Worm (Caenorhabditis elegans): Measurements from ENCODE around the gene W01A11.1.

Gene W01A11.1

DNA sequence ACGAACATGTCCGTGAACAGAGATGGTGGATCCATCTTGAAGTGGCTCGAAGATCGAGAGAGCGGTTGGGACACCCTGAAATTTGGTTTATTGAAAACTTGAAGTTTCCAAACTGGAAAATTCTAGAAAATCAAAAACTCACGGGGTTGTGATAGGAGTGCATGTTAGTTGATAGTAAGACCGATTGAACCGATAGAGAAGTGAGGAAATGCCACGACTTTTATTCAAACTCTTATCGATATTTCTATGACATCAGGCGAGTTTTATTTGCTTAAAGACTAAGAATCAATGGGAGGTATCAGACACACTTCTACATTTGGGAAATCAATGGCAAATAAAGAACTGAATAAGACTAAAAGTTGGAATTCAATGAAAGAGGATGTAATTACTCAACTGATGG lies 10.2 kb upstream of the W01A11.1 start, which contains the start of gene lec-10 (continued):
- TF ChIP-seq grh-1 (GFP tag; IDR thresholded peaks at IDR 0.05) (no peak), nhr-85 (tag) (no peak), pag-3 (tag; optimal IDR thresholded peaks at IDR 0.05; ENCODE audit: borderline replicate concordance, insufficient read depth) (no peak)

DNA sequence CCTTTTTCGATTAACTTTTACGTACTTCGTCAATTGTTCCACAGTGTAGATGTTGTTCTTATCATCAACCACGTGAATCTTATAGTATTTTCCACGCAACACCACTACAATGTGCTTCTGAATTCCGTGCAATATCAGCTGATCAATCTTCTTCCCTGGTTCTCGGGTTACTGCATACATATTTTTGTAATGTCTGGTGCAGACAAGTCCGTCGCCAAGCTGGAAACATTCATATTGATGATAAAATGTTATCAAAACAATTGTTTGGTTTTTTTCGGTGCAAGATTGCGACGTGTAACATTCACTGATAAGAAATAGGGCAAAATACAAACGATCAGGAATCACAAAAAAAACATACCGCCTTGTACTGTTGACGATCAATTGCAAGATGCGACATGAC lies 6.5 kb upstream of the W01A11.1 start:
- TF ChIP-seq C34B4.2 (tag; optimal IDR thresholded peaks at IDR 0.05) (no peak), snu-23 (GFP tag; optimal IDR thresholded peaks at IDR 0.05) (no peak), pag-3 (tag; optimal IDR thresholded peaks at IDR 0.05; ENCODE audit: borderline replicate concordance, insufficient read depth) (no peak), pqm-1 (tag; optimal IDR thresholded peaks at IDR 0.05) (no peak), elt-2 (tag; optimal IDR thresholded peaks at IDR 0.05) (peak; percentile 67), mdl-1 (tag; optimal IDR thresholded peaks at IDR 0.05) (no peak), ceh-63 (GFP tag; optimal IDR thresholded peaks at IDR 0.05) (no peak), dsc-1 (tag; optimal IDR thresholded peaks at IDR 0.05) (no peak), nhr-20 (tag; optimal IDR thresholded peaks at IDR 0.05) (no peak), elt-3 (tag; optimal IDR thresholded peaks at IDR 0.05) (no peak), lsy-2 (tag; optimal IDR thresholded peaks at IDR 0.05) (no peak), lin-35 (GFP tag; optimal IDR thresholded peaks at IDR 0.05) (peak in 1 of 2 experiments; percentile 8), zip-4 (GFP tag; optimal IDR thresholded peaks at IDR 0.05) (no peak)

DNA sequence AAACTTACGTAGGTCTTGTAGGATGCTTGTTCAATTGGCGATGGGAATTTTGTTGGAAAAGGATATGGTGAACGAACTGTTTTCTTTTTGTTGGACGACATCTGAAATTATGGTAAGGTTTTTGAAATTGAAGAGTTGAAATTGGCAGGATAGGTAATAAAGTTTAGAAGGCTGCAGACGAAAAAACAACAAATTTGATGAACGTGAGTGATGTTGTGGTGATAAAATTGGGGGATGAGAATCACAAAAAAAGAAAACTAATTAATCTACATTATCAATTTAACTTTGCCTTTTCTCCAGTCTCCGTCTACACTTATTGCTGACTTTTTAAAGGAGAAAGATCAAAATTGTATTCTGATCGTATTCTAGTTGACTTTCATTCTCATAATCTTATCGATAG lies 5.2 kb upstream of the W01A11.1 start, which contains the start of gene cpt-6:
Gene cpt-6, minus strand, starts transcription at position 101 of the 400 bp plus-strand sequence.
- TF ChIP-seq unc-98 (GFP tag; IDR thresholded peaks at IDR 0.05): no peak
- peak; percentile 65 for TF ChIP-seq nhr-85 (tag)

DNA sequence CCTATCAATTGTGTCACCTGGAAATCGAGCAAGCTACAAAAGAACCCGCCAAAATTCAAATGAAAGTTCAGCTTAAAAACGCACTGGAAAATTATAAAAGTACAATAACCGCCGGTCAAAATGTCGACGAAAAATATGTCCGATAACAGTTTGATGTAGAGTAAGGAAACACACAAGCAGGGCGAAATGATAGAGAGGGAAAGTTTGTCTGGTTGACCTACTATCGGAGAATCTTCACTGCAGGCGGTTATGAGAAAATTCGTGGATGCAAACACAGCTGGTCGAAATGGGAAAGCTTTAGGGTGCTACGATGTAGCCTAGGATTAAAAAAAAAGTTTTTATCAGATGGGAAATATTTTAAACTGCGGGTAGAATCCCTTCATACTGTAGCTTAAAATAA lies 3.7 kb upstream of the W01A11.1 start:
- TF ChIP-seq blmp-1 (tag; optimal IDR thresholded peaks at IDR 0.05) (peak; percentile 94), lin-13 (GFP tag; optimal IDR thresholded peaks at IDR 0.05) (no peak)

DNA sequence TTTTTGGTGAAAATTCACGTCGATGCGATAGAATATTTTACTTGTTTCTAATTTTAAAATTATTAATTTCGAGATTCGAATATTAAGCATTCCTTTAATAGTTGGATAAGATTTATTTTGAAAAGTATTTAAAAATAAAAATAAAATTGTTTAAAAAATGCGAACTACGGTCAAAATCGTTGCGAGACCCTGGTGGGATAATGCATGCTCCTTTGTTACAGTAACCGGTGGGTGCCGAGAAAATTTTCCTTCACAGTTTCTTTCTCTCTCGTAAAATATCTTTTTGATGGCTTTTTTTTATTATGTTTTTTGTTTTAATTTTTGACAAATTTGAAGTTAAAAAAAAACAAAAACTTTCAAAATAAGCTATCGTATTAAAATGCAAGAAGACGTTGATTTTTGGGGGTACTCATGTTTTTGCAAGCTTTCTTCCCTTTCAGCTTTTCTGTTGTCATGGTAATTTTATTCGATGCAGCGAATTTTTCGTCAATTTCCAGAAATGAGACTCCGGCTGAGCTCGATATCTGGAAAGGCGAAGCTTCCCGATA lies 2.3 kb upstream of the W01A11.1 start, which contains the start of gene dgtr-1:
Gene dgtr-1, plus strand, starts transcription at position 498 of the 548 bp plus-strand sequence.
- TF ChIP-seq lsy-2 (tag; optimal IDR thresholded peaks at IDR 0.05): no peak
- TF ChIP-seq elt-2 (tag; optimal IDR thresholded peaks at IDR 0.05): no peak
- no peak for TF ChIP-seq ceh-63 (GFP tag; optimal IDR thresholded peaks at IDR 0.05)
- no peak for TF ChIP-seq unc-86 (tag; optimal IDR thresholded peaks at IDR 0.05)
- no peak for TF ChIP-seq ztf-11 (tag; optimal IDR thresholded peaks at IDR 0.05)

DNA sequence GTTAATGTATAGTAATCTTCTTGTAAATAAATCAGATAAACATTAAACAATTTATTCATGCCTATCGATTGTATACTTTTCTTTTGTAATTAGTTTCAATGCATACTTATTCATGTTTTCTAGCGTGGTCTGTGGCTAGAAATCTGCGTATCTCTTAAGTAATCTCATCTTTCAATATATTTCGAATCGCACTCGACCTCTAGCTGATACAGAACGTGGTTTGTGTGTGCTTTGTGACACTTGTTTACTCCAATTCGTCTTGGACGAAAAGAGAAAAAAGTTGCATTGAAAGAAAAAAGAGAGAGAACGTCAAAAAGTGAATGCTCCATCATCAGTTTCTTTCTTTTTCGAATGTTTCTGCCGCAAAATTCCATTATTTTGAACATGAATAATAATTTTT lies 583 bp upstream of the W01A11.1 start:
- TF ChIP-seq lin-14 (GFP tag; optimal IDR thresholded peaks at IDR 0.05) (peak; percentile 11), pag-3 (tag; optimal IDR thresholded peaks at IDR 0.05; ENCODE audit: borderline replicate concordance, insufficient read depth) (no peak)

DNA sequence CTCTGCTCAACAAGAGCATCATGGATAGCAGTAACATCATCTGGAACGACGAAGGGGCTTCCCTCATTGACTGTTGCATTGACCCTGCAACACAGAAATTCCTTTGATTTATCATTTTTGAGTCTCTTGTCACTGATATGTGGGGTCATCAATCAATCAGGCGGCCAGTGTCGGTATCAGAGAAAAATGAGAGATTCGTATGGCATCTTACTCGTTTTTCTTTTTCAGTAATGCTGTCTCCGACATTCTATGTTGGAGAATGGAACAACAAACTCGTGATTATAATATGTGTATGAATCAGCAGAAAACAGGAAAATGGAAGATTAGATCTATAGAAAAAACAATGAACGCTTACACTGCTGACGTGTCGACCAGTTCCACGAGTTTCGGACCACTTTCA lies 4.1 kb downstream of the W01A11.1 start:
- TF ChIP-seq elt-3 (tag; optimal IDR thresholded peaks at IDR 0.05): peak in 4 of 6 experiments; percentile 11 to 86 (median 61)
- no peak for TF ChIP-seq mdl-1 (tag; optimal IDR thresholded peaks at IDR 0.05)
- TF ChIP-seq pag-3 (tag; optimal IDR thresholded peaks at IDR 0.05; ENCODE audit: borderline replicate concordance, insufficient read depth): peak; percentile 32
- TF ChIP-seq efl-1 (optimal IDR thresholded peaks at IDR 0.05): no peak
- TF ChIP-seq efl-1 (GFP tag; optimal IDR thresholded peaks at IDR 0.05 in 1 of 2): peak in 1 of 2 experiments; percentile 94
- TF ChIP-seq blmp-1 (tag; optimal IDR thresholded peaks at IDR 0.05): peak; percentile 80
- no peak for TF ChIP-seq sup-37 (GFP tag; optimal IDR thresholded peaks at IDR 0.05)
- peak in 1 of 2 experiments; percentile 55 for TF ChIP-seq lin-35 (GFP tag; optimal IDR thresholded peaks at IDR 0.05)
- peak; percentile 6; the same call in 1 of the 2 replicates for TF ChIP-seq grh-1 (GFP tag; IDR thresholded peaks at IDR 0.05)
- TF ChIP-seq nhr-77 (tag; optimal IDR thresholded peaks at IDR 0.05): no peak
- peak; percentile 32; the same call in 1 of the 2 replicates for TF ChIP-seq nhr-19 (GFP tag; conservative IDR thresholded peaks at IDR 0.05)
- TF ChIP-seq ztf-4 (tag; optimal IDR thresholded peaks at IDR 0.05): no peak
- TF ChIP-seq nhr-71 (tag; optimal IDR thresholded peaks at IDR 0.05): peak; percentile 64
- TF ChIP-seq lsy-2 (tag; optimal IDR thresholded peaks at IDR 0.05): peak in 1 of 2 experiments; percentile 49
- no peak for TF ChIP-seq aly-2 (tag; optimal IDR thresholded peaks at IDR 0.05)
- peak; percentile 12 for TF ChIP-seq mep-1 (tag; optimal IDR thresholded peaks at IDR 0.05)
- TF ChIP-seq tbx-2 (tag; optimal IDR thresholded peaks at IDR 0.05): peak; percentile 18
- TF ChIP-seq sptf-1 (tag; optimal IDR thresholded peaks at IDR 0.05): no peak
- peak; percentile 74 for TF ChIP-seq nhr-20 (tag; optimal IDR thresholded peaks at IDR 0.05)
- TF ChIP-seq nhr-85 (tag): peak; percentile 91
- no peak for TF ChIP-seq nhr-76 (tag; optimal IDR thresholded peaks at IDR 0.05)
- TF ChIP-seq lin-14 (GFP tag; optimal IDR thresholded peaks at IDR 0.05): peak; percentile 69
- TF ChIP-seq snu-23 (GFP tag; optimal IDR thresholded peaks at IDR 0.05): peak; percentile 42
- TF ChIP-seq irx-1 (tag; optimal IDR thresholded peaks at IDR 0.05): no peak
